Worm (Caenorhabditis elegans) whole organism, L4 larva: ENCODE measurements around the gene K06A4.2.

Source experiments
- D1046.2 ChIP-seq: fragments of 200-800 bp; sonication (Bioruptor generic); IDR thresholded peaks from 2 replicates; pipeline ENCODE4 v1.3.6; 2022; ENCODE audit warnings: missing genetic modification characterization, missing compliant biosample characterization
- F49E8.2 ChIP-seq: sonication (generic microtip); optimal IDR thresholded peaks from 2 replicates; lab custom pipeline; 2016; ENCODE audit warnings: missing compliant biosample characterization, mild to moderate bottlenecking, missing genetic modification characterization, borderline replicate concordance
- T20F7.1 ChIP-seq: fragments of 200-800 bp; sonication (Bioruptor generic); optimal IDR thresholded peaks from 2 replicates; lab custom pipeline; 2018; ENCODE audit warnings: mild to moderate bottlenecking, missing genetic modification characterization, missing compliant biosample characterization
- Y5F2A.4 ChIP-seq: fragments of 200-800 bp; sonication (Bioruptor generic); optimal IDR thresholded peaks from 2 replicates; lab custom pipeline; 2018; ENCODE audit warnings: mild to moderate bottlenecking, missing genetic modification characterization, missing compliant biosample characterization
- ZK546.5 ChIP-seq, 2 experiments: sonication (generic microtip); optimal IDR thresholded peaks; 2 replicates each; lab custom pipeline; 2017; ENCODE audit warnings: missing biosample characterization in 2 of 2, missing genetic modification characterization in 2 of 2
- ceh-44 ChIP-seq: fragments of 200-800 bp; sonication (Bioruptor generic); IDR thresholded peaks from 2 replicates; pipeline ENCODE4 v1.3.6; 2022; ENCODE audit warnings: missing genetic modification reagents, missing genetic modification characterization, missing compliant biosample characterization
- ceh-62 ChIP-seq: sonication (generic microtip); optimal IDR thresholded peaks from 2 replicates; lab custom pipeline; 2017; ENCODE audit warnings: missing biosample characterization, missing genetic modification characterization
- ceh-82 ChIP-seq: sonication (generic microtip); optimal IDR thresholded peaks from 2 replicates; lab custom pipeline; 2017; ENCODE audit warnings: missing biosample characterization, missing genetic modification characterization
- ces-1 ChIP-seq: fragments of 150-350 bp; sonication (generic microtip); optimal IDR thresholded peaks from 4 replicates; lab custom pipeline; 2014; ENCODE audit warnings: missing biosample characterization, missing genetic modification reagents, missing genetic modification characterization
- cey-2 ChIP-seq: sonication (generic microtip); optimal IDR thresholded peaks from 3 replicates; lab custom pipeline; 2017; ENCODE audit warnings: missing genetic modification characterization, mild to moderate bottlenecking, missing compliant biosample characterization, antibody characterized with exemption, borderline replicate concordance; ENCODE audit not compliant: insufficient read depth
- daf-12 ChIP-seq: fragments of 150-350 bp; optimal IDR thresholded peaks from 2 replicates; lab custom pipeline; 2014; ENCODE audit warnings: missing biosample characterization, missing genetic modification reagents, missing genetic modification characterization
- daf-16 ChIP-seq, 3 experiments: sonication (generic microtip); optimal IDR thresholded peaks; 2 replicates each; lab custom pipeline; 2016 to 2017; ENCODE audit warnings: missing genetic modification characterization in 3 of 3, missing genetic modification reagents in 3 of 3, mild to moderate bottlenecking in 2 of 3, missing compliant biosample characterization in 2 of 3, missing biosample characterization in 1 of 3, moderate library complexity in 1 of 3
- dmd-6 ChIP-seq: fragments of 200-800 bp; sonication (Bioruptor generic); IDR thresholded peaks from 2 replicates; pipeline ENCODE4 v1.3.6; 2022; ENCODE audit warnings: missing genetic modification reagents, missing genetic modification characterization, missing compliant biosample characterization
- dmd-8 ChIP-seq: fragments of 200-800 bp; sonication (Bioruptor generic); IDR thresholded peaks from 2 replicates; pipeline ENCODE4 v1.3.6; 2022; ENCODE audit warnings: missing genetic modification characterization, missing compliant biosample characterization
- dmd-9 ChIP-seq: fragments of 200-800 bp; sonication (Bioruptor generic); IDR thresholded peaks from 2 replicates; pipeline ENCODE4 v1.3.6; 2022; ENCODE audit warnings: missing genetic modification reagents, missing genetic modification characterization, missing compliant biosample characterization
- dpl-1 ChIP-seq: fragments of 150-350 bp; optimal IDR thresholded peaks from 2 replicates; lab custom pipeline; 2014; ENCODE audit warnings: missing biosample characterization, missing genetic modification reagents, missing genetic modification characterization
- dve-1 ChIP-seq: sonication (generic microtip); optimal IDR thresholded peaks from 2 replicates; lab custom pipeline; 2017; ENCODE audit warnings: antibody characterized with exemption, mild to moderate bottlenecking, missing genetic modification characterization, missing compliant biosample characterization; ENCODE audit not compliant: insufficient read depth
- egl-27 ChIP-seq: sonication (generic microtip); optimal IDR thresholded peaks from 3 replicates; lab custom pipeline; 2017; ENCODE audit warnings: missing biosample characterization, missing genetic modification reagents, missing genetic modification characterization
- fkh-10 ChIP-seq: fragments of 150-350 bp; optimal IDR thresholded peaks from 2 replicates; lab custom pipeline; 2014; ENCODE audit warnings: missing biosample characterization, missing genetic modification reagents, missing genetic modification characterization
- hlh-30 ChIP-seq: sonication (generic microtip); optimal IDR thresholded peaks from 2 replicates; lab custom pipeline; 2017; ENCODE audit warnings: antibody characterized with exemption, mild to moderate bottlenecking, missing genetic modification characterization, missing compliant biosample characterization; ENCODE audit not compliant: insufficient read depth
- lim-7 ChIP-seq: fragments of 200-800 bp; sonication (Bioruptor generic); IDR thresholded peaks from 2 replicates; pipeline ENCODE4 v1.3.6; 2022; ENCODE audit warnings: missing genetic modification characterization, missing compliant biosample characterization
- lin-1 ChIP-seq: fragments of 200-800 bp; sonication (Bioruptor generic); IDR thresholded peaks from 2 replicates; pipeline ENCODE4 v1.3.6; 2022; ENCODE audit warnings: missing genetic modification reagents, missing genetic modification characterization, missing compliant biosample characterization
- lin-39 ChIP-seq: fragments of 150-350 bp; optimal IDR thresholded peaks from 2 replicates; lab custom pipeline; 2014; ENCODE audit warnings: missing biosample characterization, missing genetic modification reagents, missing genetic modification characterization
- mes-2 ChIP-seq: sonication (generic microtip); optimal IDR thresholded peaks from 2 replicates; lab custom pipeline; 2016; ENCODE audit warnings: missing genotype, mild to moderate bottlenecking, missing genetic modification characterization, missing compliant biosample characterization; ENCODE audit not compliant: poor library complexity, severe bottlenecking
- mxl-3 ChIP-seq: fragments of 200-800 bp; sonication (Bioruptor generic); optimal IDR thresholded peaks from 2 replicates; lab custom pipeline; 2018; ENCODE audit warnings: mild to moderate bottlenecking, missing genetic modification characterization, missing compliant biosample characterization
- nhr-28 ChIP-seq: fragments of 150-350 bp; optimal IDR thresholded peaks from 2 replicates; lab custom pipeline; 2014; ENCODE audit warnings: missing biosample characterization, missing genetic modification characterization
- php-3 ChIP-seq: fragments of 200-800 bp; sonication (Bioruptor generic); IDR thresholded peaks from 2 replicates; pipeline ENCODE4 v1.3.6; 2022; ENCODE audit warnings: missing genetic modification reagents, missing genetic modification characterization, missing compliant biosample characterization
- pqm-1 ChIP-seq: sonication (generic microtip); optimal IDR thresholded peaks from 2 replicates; lab custom pipeline; 2017; ENCODE audit warnings: missing biosample characterization, missing genetic modification characterization
- rbr-2 ChIP-seq: sonication (generic microtip); optimal IDR thresholded peaks from 2 replicates; lab custom pipeline; 2016; ENCODE audit warnings: missing genotype, missing genetic modification characterization, missing compliant biosample characterization
- snpc-4 ChIP-seq: fragments of 150-350 bp; optimal IDR thresholded peaks from 2 replicates; lab custom pipeline; 2014; ENCODE audit warnings: missing biosample characterization, missing genetic modification characterization
- spr-1 ChIP-seq: sonication (generic microtip); optimal IDR thresholded peaks from 2 replicates; lab custom pipeline; 2016; ENCODE audit warnings: mild to moderate bottlenecking, missing genetic modification characterization, missing compliant biosample characterization
- tag-97 ChIP-seq: fragments of 200-800 bp; sonication (Bioruptor generic); IDR thresholded peaks from 2 replicates; pipeline ENCODE4 v1.3.6; 2022; ENCODE audit warnings: missing genetic modification characterization, missing compliant biosample characterization
- tra-1 ChIP-seq: fragments of 200-800 bp; sonication (Bioruptor generic); IDR thresholded peaks from 2 replicates; pipeline ENCODE4 v1.3.6; 2022; ENCODE audit warnings: missing genetic modification reagents, missing genetic modification characterization, missing compliant biosample characterization
- unc-62 ChIP-seq, 3 experiments: fragments of 150-350 bp in 1 of 3; sonication (generic microtip); optimal IDR thresholded peaks in 2 of 3; peaks in 1 of 3; 1 replicate in 1 of 3; 2 replicates in 2 of 3; lab custom pipeline; 2014 to 2017; ENCODE audit warnings: missing biosample characterization in 3 of 3, missing genetic modification characterization in 3 of 3, missing genetic modification reagents in 3 of 3, missing genotype in 1 of 3
- vab-7 ChIP-seq: fragments of 200-800 bp; sonication (Bioruptor generic); IDR thresholded peaks from 2 replicates; pipeline ENCODE4 v1.3.6; 2022; ENCODE audit warnings: missing genetic modification reagents, missing genetic modification characterization, missing compliant biosample characterization

K06A4.2 gene

ce11 chrV:9492460-9492859 lies 8.5 kb downstream of the K06A4.2 start (continued):
- TF ChIP-seq ceh-82 (tag; lab: Kevin White, UChicago) (no peak), F49E8.2 (tag; lab: Kevin White, UChicago) (no peak), T20F7.1 (GFP tag; lab: Kevin White, UChicago) (no peak), lin-1 (GFP tag; lab: Robert Waterston, UW) (no peak), tag-97 (GFP tag; lab: Robert Waterston, UW) (no peak), daf-12 (tag; lab: Kevin White, UChicago) (no peak), unc-62 (GFP tag; optimal IDR thresholded peaks at IDR 0.05 in 1 of 2; lab: Kevin White, UChicago) (no peak), unc-62 (tag; optimal IDR thresholded peaks at IDR 0.05; lab: Kevin White, UChicago) (no peak), fkh-10 (GFP tag; lab: Kevin White, UChicago) (no peak), spr-1 (tag; lab: Kevin White, UChicago) (no peak), ZK546.5 (tag; optimal IDR thresholded peaks at IDR 0.05; lab: Kevin White, UChicago) (no peak), pqm-1 (peak; percentile 19), egl-27 (tag; lab: Kevin White, UChicago) (no peak), mxl-3 (GFP tag; lab: Kevin White, UChicago) (no peak), dve-1 (peak; percentile 56), dmd-9 (GFP tag; lab: Robert Waterston, UW) (no peak), php-3 (no peak)

- TF ChIP-seq daf-16 (GFP tag; optimal IDR thresholded peaks at IDR 0.05; lab: Kevin White, UChicago) (peak in 1 of 2 experiments; percentile 37), daf-16 (tag; optimal IDR thresholded peaks at IDR 0.05; lab: Kevin White, UChicago) (no peak), ZK546.5 (tag; optimal IDR thresholded peaks at IDR 0.05; lab: Kevin White, UChicago) (no peak)
Measured at ce11 chrV:9496742-9497141, 12.7 kb downstream of the K06A4.2 start, which contains the start of gene gsnl-1. Gene gsnl-1, plus strand, starts transcription at chrV:9497042.

- TF ChIP-seq dmd-8 (GFP tag; lab: Robert Waterston, UW) (no peak), Y5F2A.4 (GFP tag; lab: Kevin White, UChicago) (no peak), hlh-30 (no peak), spr-1 (tag; lab: Kevin White, UChicago) (no peak), D1046.2 (GFP tag; lab: Robert Waterston, UW) (no peak), dpl-1 (GFP tag; lab: Kevin White, UChicago) (no peak), vab-7 (GFP tag; lab: Robert Waterston, UW) (no peak), nhr-28 (no peak), dve-1 (no peak), snpc-4 (tag; lab: Kevin White, UChicago) (no peak), cey-2 (tag; lab: Kevin White, UChicago) (no peak), ces-1 (GFP tag; lab: Kevin White, UChicago) (no peak), ceh-44 (no peak), ceh-62 (tag; lab: Kevin White, UChicago) (no peak), mes-2 (tag; lab: Kevin White, UChicago) (no peak), dmd-6 (GFP tag; lab: Robert Waterston, UW) (no peak), rbr-2 (tag; lab: Kevin White, UChicago) (no peak), lin-39 (tag; lab: Kevin White, UChicago) (no peak), tra-1 (no peak)
- TF ChIP-seq, all 104 proteins: peak for 0
Measured at ce11 chrV:9499295-9499694, 15.3 kb downstream of the K06A4.2 start.

- TF ChIP-seq lim-7 = no peak
- no peak for TF ChIP-seq ces-1 (GFP tag; lab: Kevin White, UChicago)
Measured at ce11 chrV:9500826-9501451, 16.9 kb downstream of the K06A4.2 start, which contains the start of gene swt-5. Gene swt-5, plus strand, starts transcription at chrV:9501401.
